Worm (Caenorhabditis elegans) whole organism, young adult: ENCODE measurements around the gene srh-236.

Experiments
- ceh-91 ChIP-seq: fragments of 200-800 bp; sonication (Bioruptor generic); IDR thresholded peaks from 2 replicates; pipeline ENCODE4 v1.3.6; 2022; ENCODE audit warnings: missing genetic modification reagents, missing genetic modification characterization, missing compliant biosample characterization
- pbrm-1 ChIP-seq: fragments of 200-800 bp; sonication (Bioruptor generic); IDR thresholded peaks from 2 replicates; pipeline ENCODE4 v1.3.6; 2022; ENCODE audit warnings: missing genetic modification reagents, missing genetic modification characterization, missing compliant biosample characterization

DNA sequence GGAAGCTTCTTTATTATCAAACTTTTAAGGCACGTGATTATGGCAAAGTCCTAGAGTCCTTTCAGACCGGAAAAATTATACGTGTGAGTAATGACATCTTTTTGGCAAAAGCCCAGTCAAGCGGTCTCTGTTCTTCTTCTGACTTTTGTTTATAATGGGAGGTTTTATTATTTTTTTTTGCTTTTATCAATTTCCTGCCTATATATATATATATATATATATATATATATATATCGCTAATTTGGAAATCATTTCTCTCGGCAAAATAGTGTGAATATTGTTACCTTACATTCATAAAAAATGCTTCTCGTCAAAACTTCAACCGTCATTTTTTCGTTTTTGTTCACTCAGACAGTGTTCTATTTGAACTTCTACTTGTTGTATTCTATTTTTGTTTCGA, 5.9 kb upstream of the srh-236 start, which contains the start of gene srbc-62:
- no peak for TF ChIP-seq ceh-91 (GFP tag; lab: Robert Waterston, UW)
- no peak for TF ChIP-seq pbrm-1 (GFP tag; lab: Robert Waterston, UW)
